Worm (Caenorhabditis elegans) whole organism, L4/young adult: ENCODE measurements around the gene nphp-1.

ENCODE experiments used
- W03F9.2 ChIP-seq: fragments of 150-350 bp; optimal IDR thresholded peaks from 2 replicates; lab custom pipeline; 2014; ENCODE audit warnings: missing biosample characterization, missing genetic modification characterization
- dao-5 ChIP-seq: sonication (generic microtip); optimal IDR thresholded peaks from 2 replicates; lab custom pipeline; 2016; ENCODE audit warnings: missing genotype, missing genetic modification characterization, moderate library complexity, missing compliant biosample characterization
- him-1 ChIP-seq: sonication (generic microtip); optimal IDR thresholded peaks from 2 replicates; lab custom pipeline; 2016; ENCODE audit warnings: missing genotype, missing genetic modification reagents, missing genetic modification characterization, missing compliant biosample characterization

Gene nphp-1

DNA sequence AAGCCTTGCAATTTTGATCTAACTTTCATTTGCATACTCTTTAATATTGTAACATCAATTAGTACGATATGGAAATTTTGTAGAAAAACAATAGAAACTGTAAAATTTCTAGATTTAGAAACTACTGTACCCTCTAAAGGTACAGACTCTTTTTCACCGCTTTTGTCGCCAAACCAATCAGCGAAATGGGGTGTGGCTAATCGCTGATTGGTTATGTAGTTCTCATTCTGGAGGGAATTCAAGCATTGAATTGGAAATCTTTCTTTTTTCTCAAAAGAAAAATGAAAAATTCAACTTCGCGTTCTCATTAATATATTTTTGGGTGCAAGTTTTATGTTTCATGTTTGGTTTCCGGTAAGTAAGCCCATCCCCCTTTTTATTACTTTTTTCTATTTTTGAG lies 48.5 kb downstream of the nphp-1 start:
- TF ChIP-seq dao-5 (tag; lab: Kevin White, UChicago) (no peak), W03F9.2 (no peak), him-1 (no peak)

DNA sequence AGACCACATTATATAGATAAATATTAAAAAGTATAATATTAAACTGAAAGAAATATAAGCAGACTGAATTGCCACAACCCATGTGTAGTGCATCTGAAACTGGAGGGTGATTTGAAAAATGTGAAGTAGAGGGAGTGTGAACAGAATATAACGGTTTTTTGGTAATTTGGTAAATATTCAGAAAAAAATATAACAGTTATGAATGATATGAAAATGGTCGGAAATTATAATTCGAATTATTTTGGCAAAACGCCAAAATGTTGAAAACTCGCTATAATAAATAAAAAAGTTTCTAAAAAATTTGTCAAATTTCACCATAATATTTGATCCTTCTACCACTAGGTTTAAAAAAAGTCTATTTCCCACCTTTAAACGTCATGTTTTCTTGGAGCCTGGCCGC lies 49.9 kb downstream of the nphp-1 start, which contains the start of gene srv-2:
TSS of gene srv-2 (minus strand) at position 101 of the 400 bp plus-strand sequence.
- TF ChIP-seq him-1 (no peak), W03F9.2 (no peak), dao-5 (tag; lab: Kevin White, UChicago) (no peak)

DNA sequence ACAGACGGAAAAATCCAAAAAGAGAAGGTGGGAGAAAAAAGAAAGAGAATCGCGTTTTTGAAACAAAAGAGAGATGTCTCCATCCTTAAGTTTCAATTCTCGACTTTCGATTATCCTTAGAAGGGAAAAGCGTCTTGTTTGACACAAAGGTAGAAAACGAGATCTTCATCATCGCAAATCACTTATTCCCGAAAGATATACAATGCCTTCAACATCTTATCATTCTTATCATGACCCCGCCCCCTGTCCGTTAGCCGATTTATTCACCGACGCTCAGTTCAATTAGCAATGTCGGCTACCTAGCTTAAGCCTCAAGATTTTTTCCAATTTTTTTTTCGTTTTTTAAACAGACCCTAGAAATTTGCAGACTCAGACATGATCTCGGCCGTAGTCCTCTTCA lies 53.1 kb downstream of the nphp-1 start, which contains the start of gene C14A4.9:
TSS of gene C14A4.9 (plus strand) at position 368 of the 400 bp plus-strand sequence.
- TF ChIP-seq him-1 (no peak), W03F9.2 (no peak), dao-5 (tag; lab: Kevin White, UChicago) (no peak)
